Worm (Caenorhabditis elegans): ENCODE results near the gene sre-3.

Gene sre-3

ce11 chrII:7385442-7385841 lies at the start of gene sre-3:
TSS of gene sre-3 (plus strand) at chrII:7385742.
- TF ChIP-seq ztf-23 (GFP tag; IDR thresholded peaks at IDR 0.05), result no peak

DNA sequence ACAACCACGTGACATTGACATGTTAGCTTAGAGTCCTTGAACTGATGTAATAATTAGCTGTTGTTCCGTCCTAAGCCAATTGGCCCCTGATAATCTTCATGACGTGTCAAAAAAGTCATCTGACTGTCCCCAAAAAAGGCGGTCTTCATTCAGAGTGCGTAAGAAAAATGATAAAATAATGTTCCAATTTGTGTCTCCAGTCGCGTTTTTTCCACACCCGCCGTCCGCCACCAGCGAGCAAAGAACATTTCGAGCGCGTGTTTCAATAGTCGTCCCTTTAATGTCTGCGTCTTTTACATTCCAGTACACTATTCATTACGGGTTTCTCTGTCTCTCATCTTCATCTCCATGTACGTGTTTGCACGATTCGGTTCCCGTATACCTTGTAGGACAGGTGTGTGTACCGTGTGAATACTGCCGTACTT lies 48.1 kb upstream of the sre-3 start:
- no peak for TF ChIP-seq ztf-29 (GFP tag; IDR thresholded peaks at IDR 0.05)
- TF ChIP-seq cog-1 (tag; optimal IDR thresholded peaks at IDR 0.05), result peak; percentile 15

ce11 chrII:7338995-7339394 lies 46.5 kb upstream of the sre-3 start, which contains the start of gene nhr-21:
TSS of gene nhr-21 (plus strand) at chrII:7339229.
- TF ChIP-seq flt-1 (GFP tag; IDR thresholded peaks at IDR 0.05) (no peak), ztf-29 (GFP tag; IDR thresholded peaks at IDR 0.05) (no peak), ztf-23 (GFP tag; IDR thresholded peaks at IDR 0.05) (no peak), klf-2 (GFP tag; conservative IDR thresholded peaks at IDR 0.05) (no peak), tab-1 (GFP tag; IDR thresholded peaks at IDR 0.05) (no peak), cog-1 (tag; optimal IDR thresholded peaks at IDR 0.05) (no peak), ref-1 (GFP tag; conservative IDR thresholded peaks at IDR 0.05) (no peak), med-1 (GFP tag; optimal IDR thresholded peaks at IDR 0.05; ENCODE audit: insufficient read depth) (no peak), T22C8.4 (GFP tag; IDR thresholded peaks at IDR 0.05) (no peak)

- TF ChIP-seq ztf-29 (GFP tag; IDR thresholded peaks at IDR 0.05) (no peak), T22C8.4 (GFP tag; IDR thresholded peaks at IDR 0.05) (no peak), tab-1 (GFP tag; IDR thresholded peaks at IDR 0.05) (no peak), klf-2 (GFP tag; conservative IDR thresholded peaks at IDR 0.05) (no peak), cog-1 (tag; optimal IDR thresholded peaks at IDR 0.05) (no peak), ztf-23 (GFP tag; IDR thresholded peaks at IDR 0.05) (no peak), flt-1 (GFP tag; IDR thresholded peaks at IDR 0.05) (no peak), med-1 (GFP tag; optimal IDR thresholded peaks at IDR 0.05; ENCODE audit: insufficient read depth) (no peak), ref-1 (GFP tag; conservative IDR thresholded peaks at IDR 0.05) (no peak)
These were observed 44.8 kb upstream of the sre-3 start for ce11 chrII:7340703-7341102.

- TF ChIP-seq flt-1 (GFP tag; IDR thresholded peaks at IDR 0.05) (no peak), med-1 (GFP tag; optimal IDR thresholded peaks at IDR 0.05; ENCODE audit: insufficient read depth) (no peak), klf-2 (GFP tag; conservative IDR thresholded peaks at IDR 0.05) (no peak), ztf-23 (GFP tag; IDR thresholded peaks at IDR 0.05) (no peak), ztf-29 (GFP tag; IDR thresholded peaks at IDR 0.05) (no peak), cog-1 (tag; optimal IDR thresholded peaks at IDR 0.05) (no peak), T22C8.4 (GFP tag; IDR thresholded peaks at IDR 0.05) (no peak), ref-1 (GFP tag; conservative IDR thresholded peaks at IDR 0.05) (no peak), tab-1 (GFP tag; IDR thresholded peaks at IDR 0.05) (no peak)
These were observed 43.8 kb upstream of the sre-3 start for ce11 chrII:7341572-7342303.

DNA sequence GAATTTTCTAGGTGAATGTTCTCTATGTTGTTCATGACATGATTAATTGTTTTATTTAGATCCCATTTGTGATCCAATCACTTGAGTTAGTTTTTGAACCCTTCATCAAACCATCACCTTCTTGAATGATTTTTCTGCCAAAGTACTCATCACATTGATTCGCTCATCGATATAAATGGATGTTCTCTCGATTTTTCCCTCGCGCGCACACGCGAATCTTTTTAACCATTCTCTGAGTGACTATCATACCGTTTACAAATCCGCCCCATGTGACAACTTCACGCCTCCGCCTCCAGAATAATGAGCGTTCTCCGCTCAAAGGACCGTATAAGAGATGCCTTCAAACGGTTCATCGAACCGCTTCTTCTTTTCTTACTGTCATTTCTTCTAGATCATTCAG lies 42.7 kb upstream of the sre-3 start:
- no peak for TF ChIP-seq ref-1 (GFP tag; conservative IDR thresholded peaks at IDR 0.05)
- TF ChIP-seq ztf-23 (GFP tag; IDR thresholded peaks at IDR 0.05), result no peak
- no peak for TF ChIP-seq med-1 (GFP tag; optimal IDR thresholded peaks at IDR 0.05; ENCODE audit: insufficient read depth)
- no peak for TF ChIP-seq cog-1 (tag; optimal IDR thresholded peaks at IDR 0.05)
- no peak for TF ChIP-seq tab-1 (GFP tag; IDR thresholded peaks at IDR 0.05)
- no peak for TF ChIP-seq flt-1 (GFP tag; IDR thresholded peaks at IDR 0.05)

DNA sequence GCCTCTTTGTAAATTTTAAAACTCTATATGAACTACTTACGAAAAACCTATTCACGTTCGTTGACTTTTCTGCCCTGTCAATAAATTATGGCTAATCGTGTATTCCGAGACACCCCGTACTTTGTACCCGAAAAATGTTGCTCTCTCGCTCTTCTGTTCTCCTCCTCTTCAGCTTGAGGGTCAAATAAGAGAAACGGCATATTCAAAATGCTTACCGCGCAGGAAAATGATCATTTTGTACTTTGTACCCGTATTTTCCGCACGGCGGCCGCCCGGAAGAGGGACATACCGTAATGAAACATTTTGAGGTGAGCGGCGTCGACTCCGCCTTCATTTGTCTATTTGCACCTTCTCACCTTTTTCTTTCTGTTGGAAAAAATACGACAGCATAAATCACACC lies 41.9 kb upstream of the sre-3 start:
- no peak for TF ChIP-seq ztf-23 (GFP tag; IDR thresholded peaks at IDR 0.05)
- TF ChIP-seq tab-1 (GFP tag; IDR thresholded peaks at IDR 0.05), result no peak
- TF ChIP-seq T22C8.4 (GFP tag; IDR thresholded peaks at IDR 0.05), result no peak
- TF ChIP-seq flt-1 (GFP tag; IDR thresholded peaks at IDR 0.05), result no peak
- no peak for TF ChIP-seq med-1 (GFP tag; optimal IDR thresholded peaks at IDR 0.05; ENCODE audit: insufficient read depth)
- no peak for TF ChIP-seq cog-1 (tag; optimal IDR thresholded peaks at IDR 0.05)
- TF ChIP-seq ref-1 (GFP tag; conservative IDR thresholded peaks at IDR 0.05), result no peak
- no peak for TF ChIP-seq klf-2 (GFP tag; conservative IDR thresholded peaks at IDR 0.05)
- TF ChIP-seq ztf-29 (GFP tag; IDR thresholded peaks at IDR 0.05), result 0 out of 2 replicates have a peak, but pooled peaks have one; percentile 9

- TF ChIP-seq klf-2 (GFP tag; conservative IDR thresholded peaks at IDR 0.05) (no peak), tab-1 (GFP tag; IDR thresholded peaks at IDR 0.05) (no peak), med-1 (GFP tag; optimal IDR thresholded peaks at IDR 0.05; ENCODE audit: insufficient read depth) (no peak), flt-1 (GFP tag; IDR thresholded peaks at IDR 0.05) (no peak), ztf-23 (GFP tag; IDR thresholded peaks at IDR 0.05) (no peak), T22C8.4 (GFP tag; IDR thresholded peaks at IDR 0.05) (no peak), ztf-29 (GFP tag; IDR thresholded peaks at IDR 0.05) (no peak), cog-1 (tag; optimal IDR thresholded peaks at IDR 0.05) (no peak), ref-1 (GFP tag; conservative IDR thresholded peaks at IDR 0.05) (no peak)
These were observed 39.7 kb upstream of the sre-3 start for ce11 chrII:7345858-7346257.

ce11 chrII:7348063-7348462 lies 37.5 kb upstream of the sre-3 start:
- no peak for TF ChIP-seq ztf-29 (GFP tag; IDR thresholded peaks at IDR 0.05)
- TF ChIP-seq tab-1 (GFP tag; IDR thresholded peaks at IDR 0.05), result no peak
- TF ChIP-seq med-1 (GFP tag; optimal IDR thresholded peaks at IDR 0.05; ENCODE audit: insufficient read depth), result no peak
- TF ChIP-seq T22C8.4 (GFP tag; IDR thresholded peaks at IDR 0.05), result no peak
- no peak for TF ChIP-seq klf-2 (GFP tag; conservative IDR thresholded peaks at IDR 0.05)

- TF ChIP-seq tab-1 (GFP tag; IDR thresholded peaks at IDR 0.05), result no peak
- no peak for TF ChIP-seq ztf-23 (GFP tag; IDR thresholded peaks at IDR 0.05)
- no peak for TF ChIP-seq ztf-29 (GFP tag; IDR thresholded peaks at IDR 0.05)
- TF ChIP-seq T22C8.4 (GFP tag; IDR thresholded peaks at IDR 0.05), result no peak
- no peak for TF ChIP-seq cog-1 (tag; optimal IDR thresholded peaks at IDR 0.05)
- no peak for TF ChIP-seq med-1 (GFP tag; optimal IDR thresholded peaks at IDR 0.05; ENCODE audit: insufficient read depth)
- no peak for TF ChIP-seq klf-2 (GFP tag; conservative IDR thresholded peaks at IDR 0.05)
- no peak for TF ChIP-seq flt-1 (GFP tag; IDR thresholded peaks at IDR 0.05)
- TF ChIP-seq ref-1 (GFP tag; conservative IDR thresholded peaks at IDR 0.05), result no peak
These were observed 33.0 kb upstream of the sre-3 start, which contains the start of gene hsp-4 for ce11 chrII:7352507-7352906. TSS of gene hsp-4 (minus strand) at chrII:7352645.

Data from whole organism, midembryonic.